Fruit fly (Drosophila melanogaster) whole organism, embryonic: ENCODE results near the gene Miga.

Experiments
- Atf3 ChIP-seq: fragments of 200-800 bp; sonication (Bioruptor generic); optimal IDR thresholded peaks from 3 replicates; lab custom pipeline; 2016; ENCODE audit warnings: missing biosample characterization, missing genetic modification characterization
- B-H1 ChIP-seq: fragments of 200-800 bp; sonication (Bioruptor generic); IDR thresholded peaks from 3 replicates; pipeline ENCODE4 v1.3.6; 2022; ENCODE audit warnings: missing biosample characterization, missing genetic modification characterization
- Bteb2 ChIP-seq: fragments of 200-800 bp; sonication (Bioruptor generic); optimal IDR thresholded peaks from 2 replicates; lab custom pipeline; 2016; ENCODE audit warnings: missing biosample characterization, missing genetic modification characterization
- C15 ChIP-seq: fragments of 200-800 bp; sonication (Bioruptor generic); IDR thresholded peaks from 3 replicates; pipeline ENCODE4 v1.3.6; 2022; ENCODE audit warnings: missing biosample characterization, missing genetic modification characterization
- CG1233 ChIP-seq: fragments of 200-800 bp; sonication (Bioruptor generic); optimal IDR thresholded peaks from 4 replicates; lab custom pipeline; 2018; ENCODE audit warnings: missing biosample characterization, mild to moderate bottlenecking, missing genetic modification characterization
- CG12744 ChIP-seq: fragments of 200-800 bp; sonication (Bioruptor generic); optimal IDR thresholded peaks from 2 replicates; lab custom pipeline; 2016; ENCODE audit warnings: missing biosample characterization, missing genetic modification characterization
- CG13624 ChIP-seq: fragments of 200-800 bp; sonication (Bioruptor generic); optimal IDR thresholded peaks from 2 replicates; lab custom pipeline; 2016; ENCODE audit warnings: missing biosample characterization, missing genetic modification characterization
- CG14667 ChIP-seq: fragments of 200-800 bp; sonication (Bioruptor generic); IDR thresholded peaks from 2 replicates; pipeline ENCODE4 v1.3.6; 2022; ENCODE audit warnings: missing biosample characterization, missing genetic modification characterization
- CG15073 ChIP-seq: fragments of 200-800 bp; sonication (Bioruptor generic); optimal IDR thresholded peaks from 2 replicates; lab custom pipeline; 2016; ENCODE audit warnings: missing biosample characterization, missing genetic modification characterization
- CG15514 ChIP-seq: fragments of 200-800 bp; sonication (Bioruptor generic); optimal IDR thresholded peaks from 3 replicates; lab custom pipeline; 2017; ENCODE audit warnings: missing biosample characterization, missing genetic modification characterization, mild to moderate bottlenecking, moderate library complexity, missing genetic modification reagents
- CG2712 ChIP-seq: fragments of 200-800 bp; optimal IDR thresholded peaks from 3 replicates; lab custom pipeline; 2019; ENCODE audit warnings: missing biosample characterization, mild to moderate bottlenecking, missing genetic modification characterization, moderate library complexity
- CG30403 ChIP-seq: fragments of 200-800 bp; sonication (Bioruptor generic); optimal IDR thresholded peaks from 3 replicates; lab custom pipeline; 2016; ENCODE audit warnings: missing biosample characterization, missing genetic modification characterization
- CG3847 ChIP-seq: fragments of 200-800 bp; sonication (Bioruptor generic); IDR thresholded peaks from 2 replicates; pipeline ENCODE4 v1.3.6; 2022; ENCODE audit warnings: missing biosample characterization, missing genetic modification characterization
- CG3995 ChIP-seq: fragments of 200-800 bp; sonication (Bioruptor generic); optimal IDR thresholded peaks from 3 replicates; lab custom pipeline; 2016; ENCODE audit warnings: missing biosample characterization, missing genetic modification characterization
- CG7745 ChIP-seq: fragments of 200-800 bp; sonication (Bioruptor generic); optimal IDR thresholded peaks from 2 replicates; lab custom pipeline; 2018; ENCODE audit warnings: missing biosample characterization, mild to moderate bottlenecking, missing genetic modification characterization, moderate library complexity
- CG8290 ChIP-seq, 3 experiments: fragments of 200-800 bp; sonication (Bioruptor generic); optimal IDR thresholded peaks; 2 replicates each; lab custom pipeline; 2016 to 2019; ENCODE audit warnings: missing biosample characterization in 3 of 3, missing genetic modification characterization in 3 of 3, mild to moderate bottlenecking in 2 of 3, moderate library complexity in 1 of 3
- CG8924 ChIP-seq: fragments of 200-800 bp; optimal IDR thresholded peaks from 3 replicates; lab custom pipeline; 2019; ENCODE audit warnings: missing biosample characterization, mild to moderate bottlenecking, missing genetic modification characterization, moderate library complexity
- CG9609 ChIP-seq: fragments of 200-800 bp; sonication (Bioruptor generic); optimal IDR thresholded peaks from 3 replicates; lab custom pipeline; 2016; ENCODE audit warnings: missing biosample characterization, missing genetic modification characterization
- CHES-1-like ChIP-seq: fragments of 200-800 bp; sonication (Bioruptor generic); optimal IDR thresholded peaks from 2 replicates; lab custom pipeline; 2016; ENCODE audit warnings: missing biosample characterization, missing genetic modification characterization
- D ChIP-seq, 2 experiments: fragments of 200-800 bp in 1 of 2; fragments of >200 bp in 1 of 2; sonication (Bioruptor generic) in 1 of 2; optimal IDR thresholded peaks; 2 replicates in 1 of 2; 3 replicates in 1 of 2; lab custom pipeline; 2017; ENCODE audit warnings: mild to moderate bottlenecking in 1 of 2, missing biosample characterization in 1 of 2, missing genetic modification characterization in 1 of 2, missing genetic modification reagents in 1 of 2
- Doc2 ChIP-seq: fragments of 200-800 bp; sonication (Bioruptor generic); IDR thresholded peaks from 2 replicates; pipeline ENCODE4 v1.3.6; 2022; ENCODE audit warnings: missing biosample characterization, missing genetic modification characterization
- Dref ChIP-seq: fragments of 200-800 bp; sonication (Bioruptor generic); IDR thresholded peaks from 2 replicates; pipeline ENCODE4 v1.3.6; 2022; ENCODE audit warnings: missing biosample characterization, missing genetic modification characterization
- Fer3 ChIP-seq: fragments of 200-800 bp; sonication (Bioruptor generic); optimal IDR thresholded peaks from 2 replicates; lab custom pipeline; 2018; ENCODE audit warnings: missing biosample characterization, mild to moderate bottlenecking, missing genetic modification characterization, moderate library complexity
- HLHmδ ChIP-seq: fragments of 200-800 bp; sonication (Bioruptor generic); optimal IDR thresholded peaks from 2 replicates; lab custom pipeline; 2018; ENCODE audit warnings: missing biosample characterization, mild to moderate bottlenecking, missing genetic modification characterization, moderate library complexity
- HmgD ChIP-seq: fragments of 200-800 bp; sonication (Bioruptor generic); optimal IDR thresholded peaks from 3 replicates; lab custom pipeline; 2016; ENCODE audit warnings: missing biosample characterization, missing genetic modification characterization
- Lim3 ChIP-seq: fragments of 200-800 bp; sonication (Bioruptor generic); IDR thresholded peaks from 2 replicates; pipeline ENCODE4 v1.3.6; 2022; ENCODE audit warnings: missing biosample characterization, missing genetic modification characterization
- Lpt ChIP-seq: fragments of >200 bp; optimal IDR thresholded peaks from 2 replicates; lab custom pipeline; 2018; ENCODE audit warnings: missing biosample characterization, missing genetic modification characterization
- Myb ChIP-seq: fragments of 200-800 bp; sonication (Bioruptor generic); optimal IDR thresholded peaks from 2 replicates; lab custom pipeline; 2016; ENCODE audit warnings: missing biosample characterization, missing genetic modification characterization
- Oli ChIP-seq: fragments of 200-800 bp; sonication (Bioruptor generic); optimal IDR thresholded peaks from 2 replicates; lab custom pipeline; 2018; ENCODE audit warnings: missing biosample characterization, mild to moderate bottlenecking, missing genetic modification characterization, moderate library complexity
- Opbp ChIP-seq: fragments of 200-800 bp; sonication (Bioruptor generic); IDR thresholded peaks from 3 replicates; pipeline ENCODE4 v1.3.6; 2022; ENCODE audit warnings: missing biosample characterization, missing genetic modification characterization; ENCODE audit not compliant: partially characterized antibody
- Pdp1 ChIP-seq, 2 experiments: fragments of 200-800 bp; sonication (Bioruptor generic); optimal IDR thresholded peaks; 3 replicates each; lab custom pipeline; 2016; ENCODE audit warnings: missing biosample characterization in 2 of 2, missing genetic modification characterization in 2 of 2, mild to moderate bottlenecking in 1 of 2, moderate library complexity in 1 of 2
- Ravus ChIP-seq: fragments of 200-800 bp; sonication (Bioruptor generic); IDR thresholded peaks from 2 replicates; pipeline ENCODE4 v1.3.6; 2022; ENCODE audit warnings: missing biosample characterization, missing genetic modification characterization
- amos ChIP-seq: fragments of 200-800 bp; sonication (Bioruptor generic); IDR thresholded peaks from 2 replicates; pipeline ENCODE4 v1.3.6; 2022; ENCODE audit warnings: missing biosample characterization, missing genetic modification characterization; ENCODE audit not compliant: partially characterized antibody
- chinmo ChIP-seq: fragments of 200-800 bp; sonication (Bioruptor generic); IDR thresholded peaks from 4 replicates; pipeline ENCODE4 v1.3.6; 2022; ENCODE audit warnings: missing biosample characterization, missing genetic modification characterization; ENCODE audit not compliant: partially characterized antibody
- ewg ChIP-seq: fragments of 200-800 bp; sonication (Bioruptor generic); optimal IDR thresholded peaks from 3 replicates; lab custom pipeline; 2017; ENCODE audit warnings: mild to moderate bottlenecking, missing biosample characterization, missing genetic modification reagents, missing genetic modification characterization
- fd64A ChIP-seq: fragments of 200-800 bp; sonication (Bioruptor generic); optimal IDR thresholded peaks from 3 replicates; lab custom pipeline; 2018; ENCODE audit warnings: missing biosample characterization, mild to moderate bottlenecking, missing genetic modification characterization
- grau ChIP-seq: fragments of 200-800 bp; optimal IDR thresholded peaks from 3 replicates; lab custom pipeline; 2019; ENCODE audit warnings: missing biosample characterization, mild to moderate bottlenecking, missing genetic modification characterization, moderate library complexity
- gsb-n ChIP-seq: fragments of 200-800 bp; sonication (Bioruptor generic); optimal IDR thresholded peaks from 3 replicates; lab custom pipeline; 2018; ENCODE audit warnings: missing biosample characterization, mild to moderate bottlenecking, missing genetic modification characterization
- ind ChIP-seq: fragments of 200-800 bp; sonication (Bioruptor generic); optimal IDR thresholded peaks from 3 replicates; lab custom pipeline; 2016; ENCODE audit warnings: missing biosample characterization, missing genetic modification characterization
- klu ChIP-seq: fragments of 200-800 bp; sonication (Bioruptor generic); IDR thresholded peaks from 2 replicates; pipeline ENCODE4 v1.3.6; 2022; ENCODE audit warnings: missing biosample characterization, missing genetic modification characterization
- lbe ChIP-seq: fragments of 200-800 bp; sonication (Bioruptor generic); optimal IDR thresholded peaks from 2 replicates; lab custom pipeline; 2016; ENCODE audit warnings: missing biosample characterization, mild to moderate bottlenecking, missing genetic modification characterization
- lilli ChIP-seq: fragments of 200-800 bp; sonication (Bioruptor generic); optimal IDR thresholded peaks from 3 replicates; lab custom pipeline; 2016; ENCODE audit warnings: missing biosample characterization, missing genetic modification characterization
- mld ChIP-seq: fragments of 200-800 bp; sonication (Bioruptor generic); IDR thresholded peaks from 3 replicates; pipeline ENCODE4 v1.3.6; 2022; ENCODE audit warnings: missing biosample characterization, missing genetic modification characterization; ENCODE audit not compliant: partially characterized antibody
- nerfin-1 ChIP-seq: fragments of 200-800 bp; sonication (Bioruptor generic); optimal IDR thresholded peaks from 3 replicates; lab custom pipeline; 2019; ENCODE audit warnings: missing biosample characterization, mild to moderate bottlenecking, missing genetic modification characterization, moderate library complexity
- odd ChIP-seq: fragments of 200-800 bp; sonication (Bioruptor generic); optimal IDR thresholded peaks from 2 replicates; lab custom pipeline; 2017; ENCODE audit warnings: missing biosample characterization, mild to moderate bottlenecking, missing genetic modification characterization
- peb ChIP-seq: fragments of 200-800 bp; sonication (Bioruptor generic); IDR thresholded peaks from 2 replicates; pipeline ENCODE4 v1.3.6; 2022; ENCODE audit warnings: missing biosample characterization, missing genetic modification characterization
- sens ChIP-seq: fragments of 200-800 bp; sonication (Bioruptor generic); peaks from one replicate; lab custom pipeline; 2016; ENCODE audit warnings: missing biosample characterization, missing genetic modification characterization
- sima ChIP-seq: fragments of 200-800 bp; sonication (Bioruptor generic); optimal IDR thresholded peaks from 2 replicates; lab custom pipeline; 2016; ENCODE audit warnings: missing biosample characterization, missing genetic modification characterization
- toy ChIP-seq: fragments of 200-800 bp; sonication (Bioruptor generic); IDR thresholded peaks from 2 replicates; pipeline ENCODE4 v1.3.6; 2022; ENCODE audit warnings: missing biosample characterization, missing genetic modification characterization

Gene Miga

DNA sequence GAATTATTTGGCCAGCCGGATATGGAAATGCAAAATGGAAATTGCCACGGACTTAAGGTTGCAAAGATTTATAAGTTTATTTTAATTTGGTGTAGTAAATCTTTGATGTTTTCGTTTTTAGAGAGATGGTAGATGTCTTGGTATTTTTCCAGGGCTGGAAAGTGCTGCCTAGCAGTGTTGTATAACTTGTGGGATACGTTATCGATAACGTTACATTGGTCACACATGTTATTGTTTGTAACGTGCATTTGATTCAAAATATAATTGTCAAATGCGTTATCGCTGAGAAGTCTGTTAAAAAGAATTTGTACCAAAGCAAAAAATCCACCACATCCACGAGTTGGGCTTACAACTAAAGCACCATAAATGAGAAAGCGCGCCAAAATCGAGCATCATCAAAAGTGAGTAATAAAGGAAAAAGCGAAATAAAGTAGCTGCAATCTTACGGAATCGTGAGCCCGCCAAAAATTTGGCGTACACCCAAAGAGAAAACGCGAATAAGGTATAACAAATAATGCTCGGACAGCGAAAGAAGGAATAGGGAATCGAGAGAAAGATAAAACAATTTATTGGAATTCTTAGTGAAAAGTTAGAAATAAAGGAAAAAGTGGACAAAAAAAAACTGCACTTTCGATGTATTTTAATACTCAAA lies 30.4 kb downstream of the Miga start, which contains the start of gene PIG-T (continued):
- peak; percentile 14 for TF ChIP-seq CG30403
- no peak for TF ChIP-seq grau (tag; lab: Kevin White, UChicago)
- peak; percentile 1 for TF ChIP-seq CG2712 (tag; lab: Kevin White, UChicago)
- no peak for TF ChIP-seq CG8290 (GFP tag; optimal IDR thresholded peaks at IDR 0.05; lab: Kevin White, UChicago)
- TF ChIP-seq CG8290 (tag; optimal IDR thresholded peaks at IDR 0.05; lab: Kevin White, UChicago) = peak in 1 of 2 experiments; percentile 43
- no peak for TF ChIP-seq CG3995
- no peak for TF ChIP-seq Oli (tag; lab: Kevin White, UChicago)
- no peak for TF ChIP-seq B-H1 (GFP tag; lab: Robert Waterston, UW)
- no peak for TF ChIP-seq Doc2 (GFP tag; lab: Robert Waterston, UW)
- TF ChIP-seq chinmo (GFP tag; lab: Robert Waterston, UW) = no peak
- no peak for TF ChIP-seq Bteb2
- TF ChIP-seq Opbp (GFP tag; lab: Robert Waterston, UW) = peak; percentile 50; the same call in 1 of the 3 replicates
- TF ChIP-seq Fer3 (tag; lab: Kevin White, UChicago) = no peak
- TF ChIP-seq D (optimal IDR thresholded peaks at IDR 0.05; lab: Kevin White, UChicago) = no peak
- no peak for TF ChIP-seq D (GFP tag; optimal IDR thresholded peaks at IDR 0.05; lab: Kevin White, UChicago)
- no peak for TF ChIP-seq odd
- no peak for TF ChIP-seq CG14667 (GFP tag; lab: Robert Waterston, UW)
- peak; percentile 86 for TF ChIP-seq gsb-n (tag; lab: Kevin White, UChicago)
- peak; percentile 38; the same call in 1 of the 2 replicates for TF ChIP-seq CG3847 (GFP tag; lab: Robert Waterston, UW)
- TF ChIP-seq C15 (GFP tag; lab: Robert Waterston, UW) = no peak
- TF ChIP-seq nerfin-1 (tag; lab: Kevin White, UChicago) = peak; percentile 22
- no peak for TF ChIP-seq HLHmδ (GFP tag; lab: Kevin White, UChicago)
- no peak for TF ChIP-seq HmgD
- peak; percentile 32; the same call in 1 of the 2 replicates for TF ChIP-seq amos (GFP tag; lab: Robert Waterston, UW)
- peak; percentile 3 for TF ChIP-seq CG8924 (tag; lab: Kevin White, UChicago)
- TF ChIP-seq sima (GFP tag; lab: Kevin White, UChicago) = no peak
- TF ChIP-seq CG15073 (GFP tag; lab: Kevin White, UChicago) = no peak
- TF ChIP-seq Lim3 = no peak
- TF ChIP-seq CG15514 = peak; percentile 86
- no peak for TF ChIP-seq CG1233
- peak; percentile 32 for TF ChIP-seq CHES-1-like (GFP tag; lab: Kevin White, UChicago)
- peak in 1 of 2 experiments; percentile 66 for TF ChIP-seq Pdp1 (GFP tag; optimal IDR thresholded peaks at IDR 0.05; lab: Kevin White, UChicago)
- TF ChIP-seq lbe = no peak
- TF ChIP-seq Atf3 = no peak
- TF ChIP-seq toy (GFP tag; lab: Robert Waterston, UW) = no peak
- peak; percentile 34 for TF ChIP-seq sens
- TF ChIP-seq ind (GFP tag; lab: Kevin White, UChicago) = peak; percentile 8
- TF ChIP-seq Myb (GFP tag; lab: Kevin White, UChicago) = peak; percentile 96
- no peak for TF ChIP-seq CG13624 (GFP tag; lab: Kevin White, UChicago)
- TF ChIP-seq fd64A (GFP tag; lab: Kevin White, UChicago) = no peak
- TF ChIP-seq ewg (GFP tag; lab: Kevin White, UChicago) = no peak
- no peak for TF ChIP-seq Ravus (GFP tag; lab: Robert Waterston, UW)
- no peak for TF ChIP-seq mld (GFP tag; lab: Robert Waterston, UW)
- no peak for TF ChIP-seq Lpt
- TF ChIP-seq CG7745 (tag; lab: Kevin White, UChicago) = no peak
- TF ChIP-seq peb (GFP tag; lab: Robert Waterston, UW) = no peak
- no peak for TF ChIP-seq CG9609
- peak; percentile 83 for TF ChIP-seq Dref
- no peak for TF ChIP-seq CG12744 (GFP tag; lab: Kevin White, UChicago)
- no peak for TF ChIP-seq lilli (GFP tag; lab: Kevin White, UChicago)
- no peak for TF ChIP-seq klu (GFP tag; lab: Robert Waterston, UW)
